Fruit fly (Drosophila melanogaster) whole organism, embryonic: ENCODE data around the gene Dh44.

Source experiments
- Atf3 ChIP-seq: fragments of 200-800 bp; sonication (Bioruptor generic); optimal IDR thresholded peaks from 3 replicates; lab custom pipeline; 2016; ENCODE audit warnings: missing biosample characterization, missing genetic modification characterization
- BEAF-32 ChIP-seq: fragments of 200-800 bp; sonication (Bioruptor generic); optimal IDR thresholded peaks from 3 replicates; lab custom pipeline; 2017; ENCODE audit warnings: missing biosample characterization, missing genetic modification characterization, mild to moderate bottlenecking, moderate library complexity, missing genetic modification reagents
- CG10274 ChIP-seq: fragments of 200-800 bp; sonication (Bioruptor generic); optimal IDR thresholded peaks from 3 replicates; lab custom pipeline; 2017; ENCODE audit warnings: missing biosample characterization, mild to moderate bottlenecking, missing genetic modification characterization
- CG10431 ChIP-seq: fragments of 200-800 bp; sonication (Bioruptor generic); optimal IDR thresholded peaks from 3 replicates; lab custom pipeline; 2018; ENCODE audit warnings: missing biosample characterization, mild to moderate bottlenecking, missing genetic modification characterization
- CG10654 ChIP-seq: fragments of 200-800 bp; sonication (Bioruptor generic); optimal IDR thresholded peaks from 2 replicates; lab custom pipeline; 2016; ENCODE audit warnings: missing biosample characterization, missing genetic modification characterization
- CG11560 ChIP-seq: fragments of 200-800 bp; sonication (Bioruptor generic); IDR thresholded peaks from 3 replicates; pipeline ENCODE4 v1.3.6; 2022; ENCODE audit warnings: missing biosample characterization, missing genetic modification characterization
- CG12391 ChIP-seq: fragments of 200-800 bp; sonication (Bioruptor generic); optimal IDR thresholded peaks from 3 replicates; lab custom pipeline; 2018; ENCODE audit warnings: missing biosample characterization, mild to moderate bottlenecking, missing genetic modification characterization, moderate library complexity
- CG13296 ChIP-seq: fragments of 200-800 bp; sonication (Bioruptor generic); optimal IDR thresholded peaks from 3 replicates; lab custom pipeline; 2018; ENCODE audit warnings: missing biosample characterization, mild to moderate bottlenecking, missing genetic modification characterization
- CG15269 ChIP-seq: fragments of 200-800 bp; sonication (Bioruptor generic); optimal IDR thresholded peaks from 2 replicates; lab custom pipeline; 2018; ENCODE audit warnings: missing biosample characterization, mild to moderate bottlenecking, missing genetic modification characterization, moderate library complexity
- CG15696 ChIP-seq: fragments of 200-800 bp; sonication (Bioruptor generic); optimal IDR thresholded peaks from 2 replicates; lab custom pipeline; 2019; ENCODE audit warnings: missing biosample characterization, mild to moderate bottlenecking, missing genetic modification characterization, moderate library complexity
- CG17328 ChIP-seq: fragments of 200-800 bp; sonication (Bioruptor generic); IDR thresholded peaks from 2 replicates; pipeline ENCODE4 v1.3.6; 2022; ENCODE audit warnings: missing biosample characterization, missing genetic modification characterization
- CG17912 ChIP-seq: fragments of 200-800 bp; sonication (Bioruptor generic); optimal IDR thresholded peaks from 2 replicates; lab custom pipeline; 2018; ENCODE audit warnings: missing biosample characterization, mild to moderate bottlenecking, missing genetic modification characterization
- CG2120 ChIP-seq: fragments of 200-800 bp; sonication (Bioruptor generic); optimal IDR thresholded peaks from 3 replicates; lab custom pipeline; 2016; ENCODE audit warnings: missing biosample characterization, missing genetic modification characterization
- CG32767 ChIP-seq: fragments of 200-800 bp; sonication (Bioruptor generic); IDR thresholded peaks from 2 replicates; pipeline ENCODE4 v1.3.6; 2022; ENCODE audit warnings: missing biosample characterization, missing genetic modification characterization
- CG32772 ChIP-seq: fragments of 200-800 bp; sonication (Bioruptor generic); IDR thresholded peaks from 2 replicates; pipeline ENCODE4 v1.3.6; 2022; ENCODE audit warnings: missing biosample characterization, missing genetic modification characterization
- CG6791 ChIP-seq: fragments of 200-800 bp; sonication (Bioruptor generic); IDR thresholded peaks from 3 replicates; pipeline ENCODE4 v1.3.6; 2022; ENCODE audit warnings: missing biosample characterization, missing genetic modification characterization; ENCODE audit not compliant: partially characterized antibody
- CG7357 ChIP-seq: fragments of 200-800 bp; sonication (Bioruptor generic); IDR thresholded peaks from 3 replicates; pipeline ENCODE4 v1.3.6; 2022; ENCODE audit warnings: missing biosample characterization, missing genetic modification characterization
- CG8089 ChIP-seq: fragments of 200-800 bp; sonication (Bioruptor generic); optimal IDR thresholded peaks from 3 replicates; lab custom pipeline; 2016; ENCODE audit warnings: missing biosample characterization, missing genetic modification characterization
- CG8478 ChIP-seq: fragments of >200 bp; optimal IDR thresholded peaks from 2 replicates; lab custom pipeline; 2018
- CG9797 ChIP-seq: fragments of 200-800 bp; sonication (Bioruptor generic); optimal IDR thresholded peaks from 3 replicates; lab custom pipeline; 2018; ENCODE audit warnings: missing biosample characterization, mild to moderate bottlenecking, missing genetic modification characterization
- Camta ChIP-seq: fragments of 200-800 bp; sonication (Bioruptor generic); optimal IDR thresholded peaks from 2 replicates; lab custom pipeline; 2016; ENCODE audit warnings: missing biosample characterization, missing genetic modification characterization
- Dip2 ChIP-seq: fragments of 200-800 bp; sonication (Bioruptor generic); IDR thresholded peaks from 2 replicates; pipeline ENCODE4 v1.3.6; 2022; ENCODE audit warnings: missing biosample characterization, missing genetic modification characterization
- Dp ChIP-seq: fragments of 200-800 bp; sonication (Bioruptor generic); optimal IDR thresholded peaks from 2 replicates; lab custom pipeline; 2018; ENCODE audit warnings: missing biosample characterization, mild to moderate bottlenecking, missing genetic modification characterization, moderate library complexity
- E2f2 ChIP-seq: fragments of 200-800 bp; sonication (Bioruptor generic); IDR thresholded peaks from 2 replicates; pipeline ENCODE4 v1.3.6; 2022; ENCODE audit warnings: missing biosample characterization, missing genetic modification characterization
- Gug ChIP-seq: fragments of 200-800 bp; sonication (Bioruptor generic); IDR thresholded peaks from 4 replicates; pipeline ENCODE4 v1.3.6; 2022; ENCODE audit warnings: missing biosample characterization, missing genetic modification characterization
- HLH54F ChIP-seq: fragments of 200-800 bp; sonication (Bioruptor generic); optimal IDR thresholded peaks from 3 replicates; lab custom pipeline; 2016; ENCODE audit warnings: missing biosample characterization, missing genetic modification characterization
- Hand ChIP-seq: fragments of 200-800 bp; sonication (Bioruptor generic); optimal IDR thresholded peaks from 2 replicates; lab custom pipeline; 2017; ENCODE audit warnings: mild to moderate bottlenecking, missing biosample characterization, missing genetic modification reagents, missing genetic modification characterization
- Hmr ChIP-seq: fragments of 200-800 bp; sonication (Bioruptor generic); optimal IDR thresholded peaks from 3 replicates; lab custom pipeline; 2017; ENCODE audit warnings: mild to moderate bottlenecking, missing biosample characterization, missing genetic modification reagents, missing genetic modification characterization
- Hr51 ChIP-seq, 2 experiments: fragments of 200-800 bp; sonication (Bioruptor generic); optimal IDR thresholded peaks; 2 replicates in 1 of 2; 3 replicates in 1 of 2; lab custom pipeline; 2016 to 2018; ENCODE audit warnings: missing biosample characterization in 2 of 2, missing genetic modification characterization in 2 of 2, mild to moderate bottlenecking in 1 of 2, moderate library complexity in 1 of 2
- Lpt ChIP-seq: fragments of >200 bp; optimal IDR thresholded peaks from 2 replicates; lab custom pipeline; 2018; ENCODE audit warnings: missing biosample characterization, missing genetic modification characterization
- Med ChIP-seq: fragments of 200-800 bp; sonication (Bioruptor generic); peaks from one replicate; lab custom pipeline; 2016; ENCODE audit warnings: missing biosample characterization, missing genetic modification characterization, mild to moderate bottlenecking, inconsistent platforms, moderate library complexity
- NC2α ChIP-seq: fragments of 200-800 bp; sonication (Bioruptor generic); optimal IDR thresholded peaks from 2 replicates; lab custom pipeline; 2016; ENCODE audit warnings: missing biosample characterization, missing genetic modification characterization
- PHDP ChIP-seq: fragments of 200-800 bp; sonication (Bioruptor generic); optimal IDR thresholded peaks from 3 replicates; lab custom pipeline; 2018; ENCODE audit warnings: missing biosample characterization, mild to moderate bottlenecking, missing genetic modification characterization, moderate library complexity
- Trl ChIP-seq, 3 experiments: fragments of >200 bp in 2 of 3; fragments of 200-800 bp in 1 of 3; sonication (Bioruptor generic) in 1 of 3; optimal IDR thresholded peaks; 2 replicates in 1 of 3; 3 replicates in 2 of 3; lab custom pipeline; 2016 to 2017; ENCODE audit warnings: missing biosample characterization in 1 of 3, missing genetic modification characterization in 1 of 3
- Usf ChIP-seq: fragments of 200-800 bp; sonication (Bioruptor generic); optimal IDR thresholded peaks from 2 replicates; lab custom pipeline; 2017; ENCODE audit warnings: missing genotype, missing biosample characterization, missing genetic modification characterization
- Vsx1 ChIP-seq: fragments of 200-800 bp; sonication (Bioruptor generic); optimal IDR thresholded peaks from 2 replicates; lab custom pipeline; 2017; ENCODE audit warnings: missing biosample characterization, mild to moderate bottlenecking, missing genetic modification characterization, missing genetic modification reagents
- ac ChIP-seq: fragments of 200-800 bp; sonication (Bioruptor generic); optimal IDR thresholded peaks from 3 replicates; lab custom pipeline; 2017; ENCODE audit warnings: missing biosample characterization, mild to moderate bottlenecking, missing genetic modification characterization
- al ChIP-seq: fragments of 200-800 bp; sonication (Bioruptor generic); IDR thresholded peaks from 2 replicates; pipeline ENCODE4 v1.3.6; 2022; ENCODE audit warnings: missing biosample characterization, missing genetic modification characterization
- crol ChIP-seq: fragments of 200-800 bp; sonication (Bioruptor generic); IDR thresholded peaks from 2 replicates; pipeline ENCODE4 v1.3.6; 2022; ENCODE audit warnings: missing biosample characterization, missing genetic modification characterization
- gsb ChIP-seq: fragments of 200-800 bp; sonication (Bioruptor generic); IDR thresholded peaks from 2 replicates; pipeline ENCODE4 v1.3.6; 2022; ENCODE audit warnings: missing biosample characterization, missing genetic modification characterization
- jumu ChIP-seq: fragments of 200-800 bp; sonication (Bioruptor generic); optimal IDR thresholded peaks from 3 replicates; lab custom pipeline; 2016; ENCODE audit warnings: missing biosample characterization, missing genetic modification characterization
- kay ChIP-seq: fragments of 200-800 bp; sonication (Bioruptor generic); optimal IDR thresholded peaks from 2 replicates; lab custom pipeline; 2016; ENCODE audit warnings: missing biosample characterization, missing genetic modification characterization
- knrl ChIP-seq: fragments of 200-800 bp; sonication (Bioruptor generic); IDR thresholded peaks from 3 replicates; pipeline ENCODE4 v1.3.6; 2022; ENCODE audit warnings: missing biosample characterization, missing genetic modification characterization; ENCODE audit not compliant: partially characterized antibody
- pnt ChIP-seq: fragments of 200-800 bp; sonication (Bioruptor generic); optimal IDR thresholded peaks from 3 replicates; lab custom pipeline; 2016; ENCODE audit warnings: missing biosample characterization, missing genetic modification characterization
- sc ChIP-seq, 3 experiments: fragments of >200 bp in 2 of 3; fragments of 200-800 bp in 1 of 3; sonication (Bioruptor generic) in 1 of 3; optimal IDR thresholded peaks; 2 replicates in 2 of 3; 3 replicates in 1 of 3; lab custom pipeline; 2017; ENCODE audit warnings: mild to moderate bottlenecking in 1 of 3, missing biosample characterization in 1 of 3, missing genetic modification characterization in 1 of 3, missing genetic modification reagents in 1 of 3
- ssp ChIP-seq: fragments of 200-800 bp; sonication (Bioruptor generic); IDR thresholded peaks from 2 replicates; pipeline ENCODE4 v1.3.6; 2022; ENCODE audit warnings: missing biosample characterization, missing genetic modification characterization
- stwl ChIP-seq: fragments of 200-800 bp; sonication (Bioruptor generic); optimal IDR thresholded peaks from 3 replicates; lab custom pipeline; 2018; ENCODE audit warnings: missing biosample characterization, mild to moderate bottlenecking, missing genetic modification characterization, moderate library complexity
- tll ChIP-seq, 2 experiments: fragments of 200-800 bp in 1 of 2; fragments of >200 bp in 1 of 2; sonication (Bioruptor generic) in 1 of 2; optimal IDR thresholded peaks; 2 replicates each; lab custom pipeline; 2017 to 2019; ENCODE audit warnings: missing biosample characterization in 2 of 2, missing genetic modification characterization in 2 of 2, mild to moderate bottlenecking in 1 of 2, moderate library complexity in 1 of 2
- tna ChIP-seq: fragments of 200-800 bp; sonication (Bioruptor generic); IDR thresholded peaks from 2 replicates; pipeline ENCODE4 v1.3.6; 2022; ENCODE audit warnings: missing biosample characterization, missing genetic modification characterization; ENCODE audit not compliant: partially characterized antibody

Dh44 gene

dm6 chr3R:9677734-9678341 lies 39.9 kb downstream of the Dh44 start, which contains the start of gene p23 (continued):
- no peak for TF ChIP-seq Hr51 (GFP tag; optimal IDR thresholded peaks at IDR 0.05; lab: Kevin White, UChicago)
- peak; percentile 90 for TF ChIP-seq CG9797
- TF ChIP-seq Hand (GFP tag; lab: Kevin White, UChicago) = no peak
- TF ChIP-seq CG8089 (GFP tag; lab: Kevin White, UChicago) = no peak
- TF ChIP-seq Trl (optimal IDR thresholded peaks at IDR 0.05; lab: Kevin White, UChicago) = no peak
- TF ChIP-seq Trl (GFP tag; optimal IDR thresholded peaks at IDR 0.05; lab: Kevin White, UChicago) = no peak
- no peak for TF ChIP-seq CG10654
- TF ChIP-seq crol (GFP tag; lab: Robert Waterston, UW) = no peak
- TF ChIP-seq Lpt = no peak
- TF ChIP-seq pnt (GFP tag; lab: Kevin White, UChicago) = no peak
- TF ChIP-seq CG15696 = no peak
- TF ChIP-seq E2f2 (GFP tag; lab: Robert Waterston, UW) = peak; percentile 50; the same call in 1 of the 2 replicates
- no peak for TF ChIP-seq kay
- TF ChIP-seq CG6791 (GFP tag; lab: Robert Waterston, UW) = peak; percentile 51; the same call in 1 of the 3 replicates
- peak; percentile 51 for TF ChIP-seq Dp
- no peak for TF ChIP-seq Usf (GFP tag; lab: Kevin White, UChicago)
- peak; percentile 57 for TF ChIP-seq BEAF-32 (GFP tag; lab: Kevin White, UChicago)
- TF ChIP-seq CG32772 = no peak
- TF ChIP-seq jumu = no peak
- TF ChIP-seq CG7357 (GFP tag; lab: Robert Waterston, UW) = no peak
- TF ChIP-seq ac (GFP tag; lab: Kevin White, UChicago) = no peak
- TF ChIP-seq CG10431 (GFP tag; lab: Kevin White, UChicago) = no peak
- no peak for TF ChIP-seq PHDP
- TF ChIP-seq CG17912 = no peak
- peak; percentile 66 for TF ChIP-seq Hmr (GFP tag; lab: Kevin White, UChicago)
- TF ChIP-seq Camta = no peak
- no peak for TF ChIP-seq CG10274 (GFP tag; lab: Kevin White, UChicago)
- TF ChIP-seq knrl (GFP tag; lab: Robert Waterston, UW) = peak; percentile 67; the same call in 2 of the 3 replicates
- TF ChIP-seq NC2α (GFP tag; lab: Kevin White, UChicago) = no peak
- no peak for TF ChIP-seq CG32767 (GFP tag; lab: Robert Waterston, UW)
- TF ChIP-seq al (GFP tag; lab: Robert Waterston, UW) = no peak
- peak; percentile 30 for TF ChIP-seq CG12391
- TF ChIP-seq sc (optimal IDR thresholded peaks at IDR 0.05; lab: Kevin White, UChicago) = no peak
- no peak for TF ChIP-seq sc (GFP tag; optimal IDR thresholded peaks at IDR 0.05; lab: Kevin White, UChicago)
- no peak for TF ChIP-seq CG13296 (GFP tag; lab: Kevin White, UChicago)
- no peak for TF ChIP-seq HLH54F (GFP tag; lab: Kevin White, UChicago)
- TF ChIP-seq tna = peak; percentile 9; the same call in 1 of the 2 replicates
- TF ChIP-seq Vsx1 (GFP tag; lab: Kevin White, UChicago) = no peak
- TF ChIP-seq ssp (GFP tag; lab: Robert Waterston, UW) = no peak
- TF ChIP-seq CG11560 (tag; lab: Robert Waterston, UW) = no peak
- no peak for TF ChIP-seq CG15269 (tag; lab: Kevin White, UChicago)
- peak in 1 of 2 experiments; percentile 57 for TF ChIP-seq tll (GFP tag; optimal IDR thresholded peaks at IDR 0.05; lab: Kevin White, UChicago)
- TF ChIP-seq Gug (GFP tag; lab: Robert Waterston, UW) = no peak
- no peak for TF ChIP-seq gsb (GFP tag; lab: Robert Waterston, UW)
- no peak for TF ChIP-seq CG2120 (GFP tag; lab: Kevin White, UChicago)
- no peak for TF ChIP-seq CG17328 (GFP tag; lab: Robert Waterston, UW)
- TF ChIP-seq Med = peak; percentile 83
- no peak for TF ChIP-seq Dip2 (GFP tag; lab: Robert Waterston, UW)
- no peak for TF ChIP-seq CG8478 (lab: Kevin White, UChicago)
- peak; percentile 62 for TF ChIP-seq stwl (tag; lab: Kevin White, UChicago)
- TF ChIP-seq Atf3 (GFP tag; lab: Kevin White, UChicago) = no peak
